Worm (Caenorhabditis elegans): ENCODE measurements around the gene gap-2.
A peak's percentile ranks its signal among the peaks of the same experiment; 100 is the strongest.

The gap-2 gene

ce11 chrX:9443871-9444270, 28.4 kb upstream of the gap-2 start:
- TF ChIP-seq unc-55 (GFP tag; optimal IDR thresholded peaks at IDR 0.05) = no peak
- no peak for TF ChIP-seq R02D3.7 (tag; optimal IDR thresholded peaks at IDR 0.05)
- no peak for TF ChIP-seq unc-62 (GFP tag; optimal IDR thresholded peaks at IDR 0.05)
- no peak for TF ChIP-seq nhr-11 (tag; optimal IDR thresholded peaks at IDR 0.05)
- TF ChIP-seq gmeb-1 (tag; optimal IDR thresholded peaks at IDR 0.05) = no peak
- no peak for TF ChIP-seq blmp-1 (tag; optimal IDR thresholded peaks at IDR 0.05; ENCODE audit: insufficient read depth)
- no peak for TF ChIP-seq lin-13 (GFP tag; optimal IDR thresholded peaks at IDR 0.05)
- TF ChIP-seq C34F6.9 (tag; optimal IDR thresholded peaks at IDR 0.05) = no peak
- TF ChIP-seq dmd-4 (tag; optimal IDR thresholded peaks at IDR 0.05) = no peak
- TF ChIP-seq skn-1 (tag; optimal IDR thresholded peaks at IDR 0.05) = no peak
- no peak for TF ChIP-seq elt-1 (tag; optimal IDR thresholded peaks at IDR 0.05)
- TF ChIP-seq ama-1 (optimal IDR thresholded peaks at IDR 0.05) = no peak
- no peak for TF ChIP-seq alr-1 (tag; optimal IDR thresholded peaks at IDR 0.05)
- no peak for TF ChIP-seq sem-4 (tag; optimal IDR thresholded peaks at IDR 0.05)
- TF ChIP-seq mdl-1 (tag; optimal IDR thresholded peaks at IDR 0.05) = no peak
- TF ChIP-seq snpc-4 (tag; optimal IDR thresholded peaks at IDR 0.05) = no peak
- no peak for TF ChIP-seq fos-1 (tag; optimal IDR thresholded peaks at IDR 0.05)

DNA sequence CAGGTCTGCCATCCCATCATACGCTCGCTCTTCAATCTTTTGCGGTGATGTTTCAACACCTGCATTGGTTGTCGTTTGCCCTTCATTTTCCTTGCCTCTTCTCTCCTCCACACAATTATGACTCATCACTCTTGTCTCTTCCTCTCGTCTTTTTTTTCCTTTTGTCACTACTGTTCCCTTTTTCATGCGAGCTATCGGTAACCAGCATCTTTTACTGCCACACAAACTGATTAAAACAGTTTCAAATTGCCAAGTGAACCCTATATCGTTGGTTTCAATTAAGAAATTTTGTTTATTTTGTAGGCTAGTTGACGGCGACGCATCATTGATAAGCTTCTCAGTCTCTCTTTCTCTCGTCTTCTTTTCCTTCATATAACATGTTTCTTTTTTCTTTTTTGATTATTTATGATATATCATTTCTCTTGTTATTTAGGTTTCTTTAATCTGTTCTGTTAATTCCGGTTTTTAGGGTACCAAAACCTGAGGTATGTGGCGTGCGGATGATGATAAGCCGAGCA, 26.0 kb upstream of the gap-2 start, which contains the start of gene ZK899.1:
Gene ZK899.1, plus strand, starts transcription at position 468 of the 518 bp plus-strand sequence.
- TF ChIP-seq nhr-25 (tag; optimal IDR thresholded peaks at IDR 0.05) (peak; percentile 6), fos-1 (tag; optimal IDR thresholded peaks at IDR 0.05) (peak; percentile 96), sma-3 (GFP tag; optimal IDR thresholded peaks at IDR 0.05) (no peak)

DNA sequence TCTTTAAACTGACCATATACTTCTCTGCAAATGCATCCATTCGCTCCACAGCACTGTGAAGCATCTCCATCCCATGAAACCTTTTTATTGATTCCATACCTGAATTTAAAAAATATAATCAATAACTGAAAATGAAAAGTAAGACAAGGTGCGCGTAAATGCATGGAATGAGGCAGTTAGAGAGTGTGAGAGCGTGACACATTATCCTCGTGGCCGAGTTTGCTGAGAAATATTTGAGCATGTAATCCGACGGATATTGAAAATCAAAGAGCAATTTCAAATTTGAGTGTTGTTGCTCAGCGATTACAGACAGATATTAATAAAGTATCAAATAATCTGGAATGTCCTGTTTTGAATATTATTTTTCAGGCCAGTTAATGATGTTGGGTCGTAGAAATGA, 22.9 kb upstream of the gap-2 start, which contains the start of gene ZK899.7:
Gene ZK899.7, minus strand, starts transcription at position 101 of the 400 bp plus-strand sequence.
- TF ChIP-seq ztf-11 (tag; optimal IDR thresholded peaks at IDR 0.05) (no peak), ceh-16 (tag; optimal IDR thresholded peaks at IDR 0.05) (no peak), alr-1 (tag; optimal IDR thresholded peaks at IDR 0.05) (no peak), unc-62 (GFP tag; optimal IDR thresholded peaks at IDR 0.05) (no peak), unc-39 (tag; optimal IDR thresholded peaks at IDR 0.05) (no peak), unc-55 (GFP tag; optimal IDR thresholded peaks at IDR 0.05) (no peak), dmd-4 (tag; optimal IDR thresholded peaks at IDR 0.05) (no peak)

DNA sequence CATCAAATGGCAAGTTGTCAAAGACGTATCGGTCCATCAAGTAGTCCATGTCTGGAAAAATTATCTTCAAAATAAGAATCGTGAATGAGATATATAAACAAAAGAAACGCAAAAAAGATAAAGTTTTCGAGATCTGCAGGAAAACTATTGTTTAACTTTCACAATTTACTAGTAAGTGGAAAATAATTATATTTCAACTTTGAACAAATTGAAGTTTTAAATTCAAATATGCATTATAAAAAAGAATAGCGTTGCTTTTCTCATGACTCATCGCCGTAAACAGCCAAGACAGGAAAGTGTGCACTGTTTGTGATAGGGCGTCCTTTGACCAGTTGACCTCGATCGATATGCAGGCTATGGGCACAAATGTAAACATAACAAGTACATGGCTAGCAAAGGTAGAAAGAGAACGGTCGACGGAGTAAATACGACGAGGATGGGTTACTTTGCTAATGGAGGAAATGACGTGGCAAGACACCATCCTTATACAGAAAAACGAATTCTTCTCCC, 20.3 kb upstream of the gap-2 start, which contains the start of gene ZK899.2:
Gene ZK899.2, minus strand, starts transcription at position 51 of the 510 bp plus-strand sequence.
- TF ChIP-seq F13H6.1 (tag; optimal IDR thresholded peaks at IDR 0.05) = no peak
- no peak for TF ChIP-seq unc-55 (GFP tag; optimal IDR thresholded peaks at IDR 0.05)
- TF ChIP-seq lin-13 (GFP tag; optimal IDR thresholded peaks at IDR 0.05) = no peak
- no peak for TF ChIP-seq nhr-12 (tag; optimal IDR thresholded peaks at IDR 0.05)
- TF ChIP-seq ztf-11 (tag; optimal IDR thresholded peaks at IDR 0.05) = no peak

DNA sequence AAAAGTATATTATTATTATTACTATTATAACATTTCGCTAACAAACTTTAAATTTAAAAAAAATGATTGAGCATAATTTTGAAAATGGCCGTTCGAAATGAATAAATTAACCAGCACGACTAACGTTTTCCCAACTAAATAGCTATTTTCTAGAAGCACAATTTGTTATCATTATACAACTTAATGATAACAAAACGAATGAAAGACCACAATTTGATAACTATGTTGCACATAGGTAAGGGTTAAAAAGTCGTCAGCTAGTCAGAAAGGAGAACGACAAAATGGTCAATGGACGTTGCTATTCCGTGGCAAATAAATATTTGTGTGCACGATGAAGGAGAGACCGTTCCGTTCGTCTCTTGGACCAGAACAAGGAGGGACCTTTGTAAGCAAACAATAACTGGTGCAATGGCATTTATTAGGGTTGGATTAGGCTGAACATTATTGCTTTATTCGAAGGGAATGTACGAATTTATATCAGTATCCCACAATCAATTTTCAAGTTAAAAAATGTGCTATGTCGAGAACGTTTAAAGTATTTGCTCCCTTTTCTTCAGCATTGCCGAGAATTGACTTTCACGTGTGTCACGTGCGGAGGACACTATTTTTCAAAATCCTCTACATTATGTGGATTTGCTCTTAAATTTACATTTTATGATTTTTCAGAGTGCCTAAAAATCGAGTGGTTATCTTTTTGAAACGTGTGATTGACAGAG, 19.6 kb upstream of the gap-2 start, which contains the start of gene ZK899.3:
Gene ZK899.3, plus strand, starts transcription at position 666 of the 716 bp plus-strand sequence.
- TF ChIP-seq mdl-1 (tag; optimal IDR thresholded peaks at IDR 0.05) (no peak), fos-1 (tag; optimal IDR thresholded peaks at IDR 0.05) (peak; percentile 57), snpc-4 (tag; optimal IDR thresholded peaks at IDR 0.05) (no peak), lin-13 (GFP tag; optimal IDR thresholded peaks at IDR 0.05) (no peak)

- TF ChIP-seq ceh-16 (tag; optimal IDR thresholded peaks at IDR 0.05) = peak; percentile 72
- TF ChIP-seq nhr-11 (tag; optimal IDR thresholded peaks at IDR 0.05) = no peak
- peak; percentile 34 for TF ChIP-seq elt-1 (tag; optimal IDR thresholded peaks at IDR 0.05)
These were observed 15.7 kb upstream of the gap-2 start for ce11 chrX:9456579-9456978.

ce11 chrX:9458142-9458541, 14.1 kb upstream of the gap-2 start, which contains the start of gene tba-8:
TSS of gene tba-8 (minus strand) at chrX:9458348.
- TF ChIP-seq lin-13 (GFP tag; optimal IDR thresholded peaks at IDR 0.05) (no peak), elt-3 (tag; optimal IDR thresholded peaks at IDR 0.05) (no peak), ztf-4 (tag; optimal IDR thresholded peaks at IDR 0.05) (no peak), nhr-77 (tag; optimal IDR thresholded peaks at IDR 0.05) (no peak), Y55F3AM.14 (GFP tag; optimal IDR thresholded peaks at IDR 0.05) (no peak), mbf-1 (tag; optimal IDR thresholded peaks at IDR 0.05) (no peak), blmp-1 (tag; optimal IDR thresholded peaks at IDR 0.05; ENCODE audit: insufficient read depth) (no peak), mab-5 (tag; optimal IDR thresholded peaks at IDR 0.05) (no peak), ztf-1 (GFP tag; conservative IDR thresholded peaks at IDR 0.05) (no peak), unc-55 (GFP tag; optimal IDR thresholded peaks at IDR 0.05) (no peak), lin-11 (tag; optimal IDR thresholded peaks at IDR 0.05) (no peak), skn-1 (tag; optimal IDR thresholded peaks at IDR 0.05) (no peak), nhr-129 (tag; optimal IDR thresholded peaks at IDR 0.05) (no peak), nhr-237 (tag; optimal IDR thresholded peaks at IDR 0.05) (no peak), nhr-23 (tag; optimal IDR thresholded peaks at IDR 0.05) (no peak), ceh-82 (tag; optimal IDR thresholded peaks at IDR 0.05) (no peak)
